Fruit fly (Drosophila melanogaster) whole organism, prepupa: ENCODE results near the gene Mgat4a.

Experiments
- CG10631 ChIP-seq: fragments of 200-800 bp; sonication (Bioruptor generic); optimal IDR thresholded peaks from 2 replicates; lab custom pipeline; 2016; ENCODE audit warnings: missing biosample characterization, missing genetic modification characterization
- CG31627 ChIP-seq: fragments of 200-800 bp; sonication (Bioruptor generic); optimal IDR thresholded peaks from 3 replicates; lab custom pipeline; 2016; ENCODE audit warnings: missing biosample characterization, missing genetic modification characterization
- CG8632 ChIP-seq: fragments of 200-800 bp; sonication (Bioruptor generic); optimal IDR thresholded peaks from 3 replicates; lab custom pipeline; 2016; ENCODE audit warnings: missing biosample characterization, missing genetic modification characterization
- Lpt ChIP-seq: fragments of 200-800 bp; sonication (Bioruptor generic); optimal IDR thresholded peaks from 3 replicates; lab custom pipeline; 2016; ENCODE audit warnings: missing biosample characterization, missing genetic modification characterization
- Sox15 ChIP-seq: fragments of 200-800 bp; sonication (Bioruptor generic); optimal IDR thresholded peaks from 3 replicates; lab custom pipeline; 2016; ENCODE audit warnings: missing biosample characterization, missing genetic modification characterization
- fkh ChIP-seq: fragments of 200-800 bp; sonication (Bioruptor generic); optimal IDR thresholded peaks from 3 replicates; lab custom pipeline; 2017; ENCODE audit warnings: missing biosample characterization, mild to moderate bottlenecking, missing genetic modification characterization, moderate library complexity
- lz ChIP-seq: fragments of 200-800 bp; sonication (Bioruptor generic); optimal IDR thresholded peaks from 3 replicates; lab custom pipeline; 2016; ENCODE audit warnings: missing biosample characterization, missing genetic modification characterization

dm6 chr3L:14728460-14728859 is 33.4 kb upstream of the Mgat4a start, which contains the start of gene CG13473:
- TF ChIP-seq CG10631 (GFP tag; lab: Kevin White, UChicago) (no peak), Lpt (GFP tag; lab: Kevin White, UChicago) (no peak), fkh (GFP tag; lab: Kevin White, UChicago) (no peak), lz (no peak), Sox15 (GFP tag; lab: Kevin White, UChicago) (no peak), CG31627 (GFP tag; lab: Kevin White, UChicago) (no peak), CG8632 (GFP tag; lab: Kevin White, UChicago) (no peak)
